Fruit fly (Drosophila melanogaster) whole organism, adult: ENCODE measurements around the gene fne.

ENCODE experiments used
- CG11617 ChIP-seq: fragments of 200-800 bp; sonication (Bioruptor generic); optimal IDR thresholded peaks from 2 replicates; lab custom pipeline; 2017; ENCODE audit warnings: mild to moderate bottlenecking, missing biosample characterization, missing genetic modification reagents, missing genetic modification characterization
- CG12768 ChIP-seq: fragments of 200-800 bp; sonication (Bioruptor generic); optimal IDR thresholded peaks from 2 replicates; lab custom pipeline; 2017; ENCODE audit warnings: missing biosample characterization, missing genetic modification characterization, mild to moderate bottlenecking, moderate library complexity, missing genetic modification reagents
- CG1620 ChIP-seq: fragments of 200-800 bp; sonication (Bioruptor generic); optimal IDR thresholded peaks from 2 replicates; lab custom pipeline; 2016; ENCODE audit warnings: missing biosample characterization, missing genetic modification characterization
- CG7101 ChIP-seq: fragments of 200-800 bp; sonication (Bioruptor generic); optimal IDR thresholded peaks from 2 replicates; lab custom pipeline; 2018; ENCODE audit warnings: missing biosample characterization, mild to moderate bottlenecking, missing genetic modification characterization, moderate library complexity
- Clk ChIP-seq: fragments of 200-800 bp; sonication (Bioruptor generic); optimal IDR thresholded peaks from 2 replicates; lab custom pipeline; 2017; ENCODE audit warnings: missing biosample characterization, missing genetic modification characterization
- Crg-1 ChIP-seq: fragments of 200-800 bp; sonication (Bioruptor generic); optimal IDR thresholded peaks from 2 replicates; lab custom pipeline; 2016; ENCODE audit warnings: missing biosample characterization, missing genetic modification characterization
- Hr96 ChIP-seq: fragments of 200-800 bp; sonication (Bioruptor generic); optimal IDR thresholded peaks from 2 replicates; lab custom pipeline; 2016; ENCODE audit warnings: missing biosample characterization, missing genetic modification characterization
- Mnt ChIP-seq: fragments of 200-800 bp; sonication (Bioruptor generic); optimal IDR thresholded peaks from 2 replicates; lab custom pipeline; 2016; ENCODE audit warnings: missing biosample characterization, mild to moderate bottlenecking, missing genetic modification characterization
- bab1 ChIP-seq: fragments of 200-800 bp; sonication (Bioruptor generic); optimal IDR thresholded peaks from 3 replicates; lab custom pipeline; 2019; ENCODE audit warnings: missing biosample characterization, mild to moderate bottlenecking, missing genetic modification characterization, moderate library complexity
- cic ChIP-seq: fragments of 200-800 bp; sonication (Bioruptor generic); optimal IDR thresholded peaks from 2 replicates; lab custom pipeline; 2017; ENCODE audit warnings: missing biosample characterization, mild to moderate bottlenecking, missing genetic modification characterization, moderate library complexity
- ovo ChIP-seq: fragments of 200-800 bp; sonication (Bioruptor generic); optimal IDR thresholded peaks from 2 replicates; lab custom pipeline; 2016; ENCODE audit warnings: missing biosample characterization, missing genetic modification characterization
- pad ChIP-seq: fragments of 200-800 bp; sonication (Bioruptor generic); optimal IDR thresholded peaks from 3 replicates; lab custom pipeline; 2017; ENCODE audit warnings: missing biosample characterization, missing genetic modification characterization, mild to moderate bottlenecking, moderate library complexity, missing genetic modification reagents
- toe ChIP-seq: fragments of 200-800 bp; sonication (Bioruptor generic); optimal IDR thresholded peaks from 2 replicates; lab custom pipeline; 2016; ENCODE audit warnings: missing biosample characterization, missing genetic modification characterization

dm6 chrX:12913729-12914128, 3.5 kb upstream of the fne start:
- TF ChIP-seq CG7101 = peak; percentile 34
- no peak for TF ChIP-seq CG12768 (GFP tag; lab: Kevin White, UChicago)
- TF ChIP-seq cic (GFP tag; lab: Kevin White, UChicago) = no peak
- TF ChIP-seq bab1 (GFP tag; lab: Kevin White, UChicago) = no peak
- no peak for TF ChIP-seq Clk (GFP tag; lab: Kevin White, UChicago)
- no peak for TF ChIP-seq pad (GFP tag; lab: Kevin White, UChicago)
- TF ChIP-seq CG11617 (GFP tag; lab: Kevin White, UChicago) = no peak
- no peak for TF ChIP-seq ovo (GFP tag; lab: Kevin White, UChicago)
- TF ChIP-seq toe = no peak
- TF ChIP-seq Mnt (GFP tag; lab: Kevin White, UChicago) = no peak
- TF ChIP-seq Crg-1 (GFP tag; lab: Kevin White, UChicago) = no peak
- TF ChIP-seq Hr96 (GFP tag; lab: Kevin White, UChicago) = no peak
- no peak for TF ChIP-seq CG1620
